Fruit fly (Drosophila melanogaster) Kc167 (cell line): ENCODE data around the gene CG14200.

ENCODE experiments used
- Myc ChIP-seq: fragments of >200 bp; optimal IDR thresholded peaks from 2 replicates; lab custom pipeline; 2017; ENCODE audit warnings: missing external identifiers
- Sin3A ChIP-seq: fragments of >200 bp; optimal IDR thresholded peaks from 2 replicates; lab custom pipeline; 2018; ENCODE audit warnings: missing external identifiers
- h ChIP-seq: fragments of >200 bp; optimal IDR thresholded peaks from 3 replicates; lab custom pipeline; 2018; ENCODE audit warnings: missing external identifiers
- insv ChIP-seq: fragments of >200 bp; optimal IDR thresholded peaks from 3 replicates; lab custom pipeline; 2018; ENCODE audit warnings: missing external identifiers
- psq ChIP-seq: fragments of >200 bp; optimal IDR thresholded peaks from 2 replicates; lab custom pipeline; 2017; ENCODE audit warnings: missing external identifiers
- ttk ChIP-seq: sonication (Bioruptor generic); optimal IDR thresholded peaks from 2 replicates; lab custom pipeline; 2017; ENCODE audit warnings: missing external identifiers

DNA sequence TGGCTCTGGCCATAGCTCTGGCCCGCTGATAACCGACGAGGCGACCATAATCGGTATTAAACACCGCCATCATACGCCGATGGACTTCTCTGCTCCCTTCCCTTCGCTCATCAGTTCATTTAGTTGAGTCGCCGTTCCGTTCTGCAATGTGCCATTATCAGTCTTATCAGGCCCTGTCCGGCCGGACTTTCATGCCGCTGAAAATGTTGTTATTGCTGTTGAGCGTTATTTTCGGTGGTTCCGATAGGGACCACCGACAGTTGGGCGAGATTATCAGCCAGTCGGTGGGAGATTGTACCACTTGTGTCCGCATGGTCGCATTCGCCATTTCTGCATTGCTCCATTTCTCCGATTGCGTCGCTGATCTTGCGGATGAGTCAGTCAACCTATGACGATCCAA lies 6.0 kb downstream of the CG14200 start:
- TF ChIP-seq Myc (lab: Kevin White, UChicago): no peak
- TF ChIP-seq h (lab: Kevin White, UChicago): no peak
- TF ChIP-seq psq (lab: Kevin White, UChicago): no peak
- no peak for TF ChIP-seq insv (lab: Kevin White, UChicago)
- TF ChIP-seq Sin3A (lab: Kevin White, UChicago): no peak
- TF ChIP-seq ttk: no peak
